Fruit fly (Drosophila melanogaster) whole organism, embryonic: ENCODE results near the gene Vti1a.

ENCODE experiments used
- Ada2b ChIP-seq: fragments of 200-800 bp; sonication (Bioruptor generic); IDR thresholded peaks from 2 replicates; pipeline ENCODE4 v1.3.6; 2022; ENCODE audit warnings: missing biosample characterization, missing genetic modification characterization
- CG11456 ChIP-seq: fragments of 200-800 bp; sonication (Bioruptor generic); IDR thresholded peaks from 3 replicates; pipeline ENCODE4 v1.3.6; 2022; ENCODE audit warnings: missing biosample characterization, missing genetic modification characterization
- CG11723 ChIP-seq: fragments of 200-800 bp; sonication (Bioruptor generic); optimal IDR thresholded peaks from 2 replicates; lab custom pipeline; 2017; ENCODE audit warnings: missing biosample characterization, mild to moderate bottlenecking, missing genetic modification characterization
- CG13424 ChIP-seq: fragments of 200-800 bp; sonication (Bioruptor generic); optimal IDR thresholded peaks from 2 replicates; lab custom pipeline; 2019; ENCODE audit warnings: missing biosample characterization, mild to moderate bottlenecking, missing genetic modification characterization, moderate library complexity
- CG13894 ChIP-seq: fragments of 200-800 bp; sonication (Bioruptor generic); optimal IDR thresholded peaks from 3 replicates; lab custom pipeline; 2018; ENCODE audit warnings: missing biosample characterization, mild to moderate bottlenecking, missing genetic modification characterization, moderate library complexity
- CG15479 ChIP-seq: fragments of 200-800 bp; sonication (Bioruptor generic); optimal IDR thresholded peaks from 3 replicates; lab custom pipeline; 2019; ENCODE audit warnings: missing biosample characterization, mild to moderate bottlenecking, missing genetic modification characterization, moderate library complexity
- CG1647 ChIP-seq: fragments of 200-800 bp; sonication (Bioruptor generic); optimal IDR thresholded peaks from 3 replicates; lab custom pipeline; 2016; ENCODE audit warnings: missing biosample characterization, missing genetic modification characterization
- CG16779 ChIP-seq: fragments of 200-800 bp; sonication (Bioruptor generic); IDR thresholded peaks from 2 replicates; pipeline ENCODE4 v1.3.6; 2022; ENCODE audit warnings: missing biosample characterization, missing genetic modification characterization
- CG16815 ChIP-seq: fragments of 200-800 bp; sonication (Bioruptor generic); optimal IDR thresholded peaks from 3 replicates; lab custom pipeline; 2017; ENCODE audit warnings: missing biosample characterization, mild to moderate bottlenecking, missing genetic modification characterization
- CG2202 ChIP-seq: fragments of 200-800 bp; sonication (Bioruptor generic); optimal IDR thresholded peaks from 2 replicates; lab custom pipeline; 2018; ENCODE audit warnings: missing biosample characterization, mild to moderate bottlenecking, missing genetic modification characterization
- CG3065 ChIP-seq: fragments of 200-800 bp; sonication (Bioruptor generic); optimal IDR thresholded peaks from 2 replicates; lab custom pipeline; 2016; ENCODE audit warnings: missing biosample characterization, missing genetic modification characterization
- CG3847 ChIP-seq: fragments of 200-800 bp; sonication (Bioruptor generic); IDR thresholded peaks from 2 replicates; pipeline ENCODE4 v1.3.6; 2022; ENCODE audit warnings: missing biosample characterization, missing genetic modification characterization
- CG4360 ChIP-seq: fragments of 200-800 bp; sonication (Bioruptor generic); IDR thresholded peaks from 2 replicates; pipeline ENCODE4 v1.3.6; 2022; ENCODE audit warnings: missing biosample characterization, missing genetic modification characterization
- CG6175 ChIP-seq: fragments of 200-800 bp; sonication (Bioruptor generic); IDR thresholded peaks from 3 replicates; pipeline ENCODE4 v1.3.6; 2022; ENCODE audit warnings: missing biosample characterization, missing genetic modification characterization
- CG6683 ChIP-seq: fragments of 200-800 bp; sonication (Bioruptor generic); optimal IDR thresholded peaks from 2 replicates; lab custom pipeline; 2017; ENCODE audit warnings: missing biosample characterization, mild to moderate bottlenecking, missing genetic modification characterization, missing genetic modification reagents
- CG8089 ChIP-seq: fragments of 200-800 bp; sonication (Bioruptor generic); optimal IDR thresholded peaks from 3 replicates; lab custom pipeline; 2016; ENCODE audit warnings: missing biosample characterization, missing genetic modification characterization
- CG9215 ChIP-seq: fragments of 200-800 bp; sonication (Bioruptor generic); IDR thresholded peaks from 2 replicates; pipeline ENCODE4 v1.3.6; 2022; ENCODE audit warnings: missing biosample characterization, missing genetic modification characterization
- CG9727 ChIP-seq: fragments of 200-800 bp; sonication (Bioruptor generic); optimal IDR thresholded peaks from 3 replicates; lab custom pipeline; 2017; ENCODE audit warnings: missing biosample characterization, mild to moderate bottlenecking, missing genetic modification characterization
- CTCF ChIP-seq: fragments of 200-800 bp; sonication (Bioruptor generic); optimal IDR thresholded peaks from 2 replicates; lab custom pipeline; 2017; ENCODE audit warnings: missing biosample characterization, mild to moderate bottlenecking, missing genetic modification characterization, moderate library complexity
- Dref ChIP-seq: fragments of 200-800 bp; sonication (Bioruptor generic); IDR thresholded peaks from 2 replicates; pipeline ENCODE4 v1.3.6; 2022; ENCODE audit warnings: missing biosample characterization, missing genetic modification characterization
- E2f1 ChIP-seq: fragments of 200-800 bp; sonication (Bioruptor generic); IDR thresholded peaks from 2 replicates; pipeline ENCODE4 v1.3.6; 2022; ENCODE audit warnings: missing biosample characterization, missing genetic modification characterization
- ERR ChIP-seq: fragments of 200-800 bp; sonication (Bioruptor generic); optimal IDR thresholded peaks from 2 replicates; lab custom pipeline; 2016; ENCODE audit warnings: missing biosample characterization, missing genetic modification characterization
- Fer3 ChIP-seq: fragments of 200-800 bp; sonication (Bioruptor generic); optimal IDR thresholded peaks from 2 replicates; lab custom pipeline; 2018; ENCODE audit warnings: missing biosample characterization, mild to moderate bottlenecking, missing genetic modification characterization, moderate library complexity
- Gsc ChIP-seq: fragments of 200-800 bp; sonication (Bioruptor generic); IDR thresholded peaks from 2 replicates; pipeline ENCODE4 v1.3.6; 2022; ENCODE audit warnings: missing biosample characterization, missing genetic modification characterization
- HLH4C ChIP-seq: fragments of 200-800 bp; sonication (Bioruptor generic); IDR thresholded peaks from 3 replicates; pipeline ENCODE4 v1.3.6; 2022; ENCODE audit warnings: missing biosample characterization, missing genetic modification characterization; ENCODE audit not compliant: partially characterized antibody
- Hmx ChIP-seq: fragments of 200-800 bp; sonication (Bioruptor generic); optimal IDR thresholded peaks from 2 replicates; lab custom pipeline; 2016; ENCODE audit warnings: missing biosample characterization, missing genetic modification characterization
- Hr3 ChIP-seq: fragments of 200-800 bp; sonication (Bioruptor generic); optimal IDR thresholded peaks from 3 replicates; lab custom pipeline; 2016; ENCODE audit warnings: missing biosample characterization, missing genetic modification characterization
- Lim3 ChIP-seq: fragments of 200-800 bp; sonication (Bioruptor generic); IDR thresholded peaks from 2 replicates; pipeline ENCODE4 v1.3.6; 2022; ENCODE audit warnings: missing biosample characterization, missing genetic modification characterization
- MTF-1 ChIP-seq: fragments of 200-800 bp; sonication (Bioruptor generic); optimal IDR thresholded peaks from 2 replicates; lab custom pipeline; 2018; ENCODE audit warnings: missing biosample characterization, mild to moderate bottlenecking, missing genetic modification characterization, borderline replicate concordance
- NK7.1 ChIP-seq: fragments of 200-800 bp; sonication (Bioruptor generic); optimal IDR thresholded peaks from 3 replicates; lab custom pipeline; 2016; ENCODE audit warnings: missing biosample characterization, missing genetic modification characterization
- Nf-YA ChIP-seq: fragments of 200-800 bp; sonication (Bioruptor generic); IDR thresholded peaks from 2 replicates; pipeline ENCODE4 v1.3.6; 2022; ENCODE audit warnings: missing biosample characterization, missing genetic modification characterization
- Optix ChIP-seq: fragments of 200-800 bp; sonication (Bioruptor generic); IDR thresholded peaks from 3 replicates; pipeline ENCODE4 v1.3.6; 2022; ENCODE audit warnings: missing biosample characterization, missing genetic modification characterization
- Sry-δ ChIP-seq: fragments of 200-800 bp; sonication (Bioruptor generic); optimal IDR thresholded peaks from 2 replicates; lab custom pipeline; 2016; ENCODE audit warnings: missing biosample characterization, missing genetic modification characterization
- Trl ChIP-seq, 3 experiments: fragments of >200 bp in 2 of 3; fragments of 200-800 bp in 1 of 3; sonication (Bioruptor generic) in 1 of 3; optimal IDR thresholded peaks; 2 replicates in 1 of 3; 3 replicates in 2 of 3; lab custom pipeline; 2016 to 2017; ENCODE audit warnings: missing biosample characterization in 1 of 3, missing genetic modification characterization in 1 of 3
- ab ChIP-seq: fragments of 200-800 bp; sonication (Bioruptor generic); optimal IDR thresholded peaks from 2 replicates; lab custom pipeline; 2016; ENCODE audit warnings: missing biosample characterization, missing genetic modification characterization
- ase ChIP-seq: fragments of 200-800 bp; sonication (Bioruptor generic); IDR thresholded peaks from 3 replicates; pipeline ENCODE4 v1.3.6; 2022; ENCODE audit warnings: missing biosample characterization, missing genetic modification characterization
- chinmo ChIP-seq: fragments of 200-800 bp; sonication (Bioruptor generic); IDR thresholded peaks from 4 replicates; pipeline ENCODE4 v1.3.6; 2022; ENCODE audit warnings: missing biosample characterization, missing genetic modification characterization; ENCODE audit not compliant: partially characterized antibody
- corto ChIP-seq: fragments of 200-800 bp; sonication (Bioruptor generic); optimal IDR thresholded peaks from 2 replicates; lab custom pipeline; 2016; ENCODE audit warnings: missing biosample characterization, mild to moderate bottlenecking, missing genetic modification characterization, moderate library complexity
- da ChIP-seq: fragments of 200-800 bp; sonication (Bioruptor generic); optimal IDR thresholded peaks from 2 replicates; lab custom pipeline; 2016; ENCODE audit warnings: missing biosample characterization, missing genetic modification characterization
- dan ChIP-seq: fragments of 200-800 bp; sonication (Bioruptor generic); IDR thresholded peaks from 2 replicates; pipeline ENCODE4 v1.3.6; 2022; ENCODE audit warnings: missing biosample characterization, missing genetic modification characterization
- dmrt99B ChIP-seq: fragments of 200-800 bp; sonication (Bioruptor generic); optimal IDR thresholded peaks from 2 replicates; lab custom pipeline; 2018; ENCODE audit warnings: missing biosample characterization, mild to moderate bottlenecking, missing genetic modification characterization, moderate library complexity
- dpn ChIP-seq, 2 experiments: fragments of 200-800 bp; sonication (Bioruptor generic); optimal IDR thresholded peaks; 3 replicates each; lab custom pipeline; 2016; ENCODE audit warnings: missing biosample characterization in 2 of 2, missing genetic modification characterization in 2 of 2
- exex ChIP-seq: fragments of 200-800 bp; sonication (Bioruptor generic); optimal IDR thresholded peaks from 4 replicates; lab custom pipeline; 2018; ENCODE audit warnings: missing biosample characterization, mild to moderate bottlenecking, missing genetic modification characterization, moderate library complexity
- fd96Cb ChIP-seq: fragments of 200-800 bp; sonication (Bioruptor generic); optimal IDR thresholded peaks from 2 replicates; lab custom pipeline; 2018; ENCODE audit warnings: missing biosample characterization, mild to moderate bottlenecking, missing genetic modification characterization, moderate library complexity
- lab ChIP-seq: fragments of 200-800 bp; sonication (Bioruptor generic); optimal IDR thresholded peaks from 3 replicates; lab custom pipeline; 2017; ENCODE audit warnings: missing biosample characterization, missing genetic modification characterization, mild to moderate bottlenecking, moderate library complexity, missing genetic modification reagents
- mld ChIP-seq: fragments of 200-800 bp; sonication (Bioruptor generic); IDR thresholded peaks from 3 replicates; pipeline ENCODE4 v1.3.6; 2022; ENCODE audit warnings: missing biosample characterization, missing genetic modification characterization; ENCODE audit not compliant: partially characterized antibody
- peb ChIP-seq: fragments of 200-800 bp; sonication (Bioruptor generic); IDR thresholded peaks from 2 replicates; pipeline ENCODE4 v1.3.6; 2022; ENCODE audit warnings: missing biosample characterization, missing genetic modification characterization
- sd ChIP-seq: fragments of 200-800 bp; sonication (Bioruptor generic); optimal IDR thresholded peaks from 3 replicates; lab custom pipeline; 2018; ENCODE audit warnings: missing biosample characterization, mild to moderate bottlenecking, missing genetic modification characterization, moderate library complexity
- sima ChIP-seq: fragments of 200-800 bp; sonication (Bioruptor generic); optimal IDR thresholded peaks from 2 replicates; lab custom pipeline; 2016; ENCODE audit warnings: missing biosample characterization, missing genetic modification characterization

Vti1a gene

DNA sequence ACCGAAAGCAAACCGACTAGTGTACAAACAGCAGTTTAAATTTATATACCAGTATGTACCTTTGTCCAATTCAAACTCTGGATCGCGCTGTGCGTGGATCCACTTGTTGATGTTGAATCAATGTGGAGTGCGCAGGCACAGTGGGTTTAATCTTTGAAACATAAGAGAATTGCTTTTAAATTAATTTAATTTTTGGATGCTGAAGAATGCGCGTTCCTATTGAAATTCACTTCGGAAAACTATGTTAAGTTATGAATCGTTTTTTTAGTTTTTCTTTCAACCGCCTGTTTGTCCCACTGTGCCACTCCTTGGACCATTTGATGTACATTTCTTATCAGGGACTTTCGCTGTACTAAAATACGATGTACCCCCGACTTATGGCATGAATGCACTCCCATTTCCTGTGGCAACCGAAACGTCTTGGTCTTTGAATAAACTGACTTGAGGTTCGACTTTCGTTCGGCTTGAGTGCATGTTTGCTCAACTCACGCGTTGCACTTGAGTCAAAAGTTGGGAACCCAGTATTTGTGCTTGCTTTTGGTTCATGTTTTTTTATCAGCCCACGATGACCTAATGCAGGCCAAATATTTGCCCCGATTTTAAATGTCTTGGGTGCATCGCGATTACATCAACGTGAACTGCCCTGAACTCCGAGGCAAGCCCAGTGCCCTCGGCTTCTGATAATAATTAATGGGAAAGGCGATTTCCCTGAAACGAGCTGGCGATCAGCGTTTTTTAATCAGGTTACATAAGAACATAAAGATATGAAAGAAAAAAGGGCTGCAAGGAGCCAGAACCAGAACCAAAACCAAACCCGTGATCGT, 32.0 kb upstream of the Vti1a start (continued):
- TF ChIP-seq chinmo (GFP tag; lab: Robert Waterston, UW) = no peak
- peak; percentile 80 for TF ChIP-seq lab (GFP tag; lab: Kevin White, UChicago)
- peak; percentile 73 for TF ChIP-seq sima
- peak; percentile 88 for TF ChIP-seq Gsc
- peak; percentile 80 for TF ChIP-seq CG11456 (GFP tag; lab: Robert Waterston, UW)
- peak; percentile 70 for TF ChIP-seq CG3847 (GFP tag; lab: Robert Waterston, UW)
- peak; percentile 88 for TF ChIP-seq Hr3 (GFP tag; lab: Kevin White, UChicago)
- TF ChIP-seq mld (GFP tag; lab: Robert Waterston, UW) = no peak
- peak; percentile 91 for TF ChIP-seq dmrt99B (tag; lab: Kevin White, UChicago)
- TF ChIP-seq Nf-YA (GFP tag; lab: Robert Waterston, UW) = peak; percentile 89
- no peak for TF ChIP-seq CG16779
- TF ChIP-seq CG16815 (GFP tag; lab: Kevin White, UChicago) = peak; percentile 90
- TF ChIP-seq dpn (GFP tag; optimal IDR thresholded peaks at IDR 0.05; lab: Kevin White, UChicago) = peak; percentile 89 to 96
- TF ChIP-seq dan (GFP tag; lab: Robert Waterston, UW) = peak; percentile 96
- peak; percentile 8 for TF ChIP-seq Hmx (GFP tag; lab: Kevin White, UChicago)
- peak; percentile 76 for TF ChIP-seq CG15479 (GFP tag; lab: Kevin White, UChicago)
- TF ChIP-seq Optix = peak; percentile 95
- TF ChIP-seq Dref (GFP tag; lab: Robert Waterston, UW) = no peak
- peak; percentile 93 for TF ChIP-seq E2f1
- peak; percentile 89 for TF ChIP-seq MTF-1 (GFP tag; lab: Kevin White, UChicago)
- TF ChIP-seq Trl (optimal IDR thresholded peaks at IDR 0.05; lab: Kevin White, UChicago) = no peak
- peak; percentile 97 for TF ChIP-seq Trl (GFP tag; optimal IDR thresholded peaks at IDR 0.05; lab: Kevin White, UChicago)
- TF ChIP-seq CG11723 (GFP tag; lab: Kevin White, UChicago) = peak; percentile 85
- peak; percentile 74 for TF ChIP-seq da
- peak; percentile 86 for TF ChIP-seq CG4360 (GFP tag; lab: Robert Waterston, UW)
- TF ChIP-seq CG6175 (GFP tag; lab: Robert Waterston, UW) = 0 out of 3 replicates have a peak, but pooled peaks have one; percentile 35
- TF ChIP-seq corto (GFP tag; lab: Kevin White, UChicago) = peak; percentile 74
- TF ChIP-seq Lim3 (GFP tag; lab: Robert Waterston, UW) = peak; percentile 69; the same call in 1 of the 2 replicates
- peak; percentile 72 for TF ChIP-seq Fer3 (tag; lab: Kevin White, UChicago)
- peak; percentile 93 for TF ChIP-seq fd96Cb (tag; lab: Kevin White, UChicago)
- TF ChIP-seq ase (GFP tag; lab: Robert Waterston, UW) = peak; percentile 92
- peak; percentile 59 for TF ChIP-seq CTCF (GFP tag; lab: Kevin White, UChicago)
- peak; percentile 69 for TF ChIP-seq CG9215
- TF ChIP-seq sd = no peak
- TF ChIP-seq CG2202 (tag; lab: Kevin White, UChicago) = peak; percentile 99
- no peak for TF ChIP-seq exex (tag; lab: Kevin White, UChicago)
- peak; percentile 87 for TF ChIP-seq CG13424 (tag; lab: Kevin White, UChicago)
- peak; percentile 96 for TF ChIP-seq peb (GFP tag; lab: Robert Waterston, UW)
- TF ChIP-seq CG6683 = peak; percentile 62
- TF ChIP-seq ERR (GFP tag; lab: Kevin White, UChicago) = peak; percentile 75
- peak; percentile 76 for TF ChIP-seq ab
- TF ChIP-seq CG1647 (GFP tag; lab: Kevin White, UChicago) = peak; percentile 80
- TF ChIP-seq CG13894 (tag; lab: Kevin White, UChicago) = no peak
- peak; percentile 99 for TF ChIP-seq CG9727 (GFP tag; lab: Kevin White, UChicago)
- peak; percentile 89 for TF ChIP-seq NK7.1 (GFP tag; lab: Kevin White, UChicago)
- peak; percentile 95 for TF ChIP-seq CG8089 (GFP tag; lab: Kevin White, UChicago)
- TF ChIP-seq HLH4C (GFP tag; lab: Robert Waterston, UW) = no peak
- peak; percentile 90 for TF ChIP-seq Ada2b
- peak; percentile 86 for TF ChIP-seq CG3065 (GFP tag; lab: Kevin White, UChicago)
- peak; percentile 54 for TF ChIP-seq Sry-δ (GFP tag; lab: Kevin White, UChicago)
